Worm (Caenorhabditis elegans) whole organism, early embryonic: ENCODE measurements around the gene F10G2.1.

Experiments used
- B0310.2 ChIP-seq: sonication (generic microtip); optimal IDR thresholded peaks from 2 replicates; lab custom pipeline; 2016; ENCODE audit warnings: mild to moderate bottlenecking, missing genetic modification characterization, missing compliant biosample characterization
- F13C5.2 ChIP-seq: sonication (generic microtip); optimal IDR thresholded peaks from 2 replicates; lab custom pipeline; 2017; ENCODE audit warnings: mild to moderate bottlenecking, missing genetic modification characterization, inconsistent platforms, missing compliant biosample characterization
- aly-1 ChIP-seq: sonication (generic microtip); optimal IDR thresholded peaks from 2 replicates; lab custom pipeline; 2016; ENCODE audit warnings: missing genetic modification characterization, missing compliant biosample characterization
- ama-1 ChIP-seq: fragments of 150-350 bp; optimal IDR thresholded peaks from 2 replicates; lab custom pipeline; 2014
- ceh-13 ChIP-seq: fragments of 200-800 bp; sonication (Bioruptor generic); optimal IDR thresholded peaks from 2 replicates; lab custom pipeline; 2018; ENCODE audit warnings: mild to moderate bottlenecking, missing genetic modification characterization, missing compliant biosample characterization
- ceh-36 ChIP-seq: sonication (generic microtip); optimal IDR thresholded peaks from 2 replicates; lab custom pipeline; 2016; ENCODE audit warnings: missing genetic modification characterization, inconsistent platforms, missing compliant biosample characterization
- ets-7 ChIP-seq: sonication (generic microtip); optimal IDR thresholded peaks from 2 replicates; lab custom pipeline; 2016; ENCODE audit warnings: missing genotype, missing genetic modification characterization, missing compliant biosample characterization
- flt-1 ChIP-seq: fragments of 200-800 bp; sonication (Bioruptor generic); IDR thresholded peaks from 2 replicates; pipeline ENCODE4 v1.3.6; 2022; ENCODE audit warnings: missing genetic modification characterization, missing compliant biosample characterization
- hmbx-1 ChIP-seq: sonication (generic microtip); optimal IDR thresholded peaks from 2 replicates; lab custom pipeline; 2016; ENCODE audit warnings: mild to moderate bottlenecking, missing genetic modification characterization, missing compliant biosample characterization
- hmg-4 ChIP-seq: fragments of 200-800 bp; sonication (Bioruptor generic); optimal IDR thresholded peaks from 2 replicates; lab custom pipeline; 2018; ENCODE audit warnings: mild to moderate bottlenecking, missing genetic modification characterization, missing compliant biosample characterization
- hnd-1 ChIP-seq: sonication (generic microtip); optimal IDR thresholded peaks from 2 replicates; lab custom pipeline; 2016; ENCODE audit warnings: missing genetic modification characterization, missing compliant biosample characterization
- pes-1 ChIP-seq: fragments of 200-800 bp; sonication (Bioruptor generic); IDR thresholded peaks from 2 replicates; pipeline ENCODE4 v1.3.6; 2022; ENCODE audit warnings: missing genetic modification reagents, missing genetic modification characterization, missing compliant biosample characterization
- scrt-1 ChIP-seq: fragments of 200-800 bp; sonication (Bioruptor generic); IDR thresholded peaks from 2 replicates; pipeline ENCODE4 v1.3.6; 2022; ENCODE audit warnings: missing genetic modification characterization, missing compliant biosample characterization
- sea-1 ChIP-seq: fragments of 200-800 bp; sonication (Bioruptor generic); conservative IDR thresholded peaks from 2 replicates; pipeline ENCODE4 v1.3.6; 2022; ENCODE audit warnings: missing genetic modification characterization, missing compliant biosample characterization
- tbx-11 ChIP-seq: fragments of 200-800 bp; sonication (Bioruptor generic); IDR thresholded peaks from 2 replicates; pipeline ENCODE4 v1.3.6; 2022; ENCODE audit warnings: missing genetic modification characterization, missing compliant biosample characterization
- tbx-37 ChIP-seq: fragments of 200-800 bp; sonication (Bioruptor generic); conservative IDR thresholded peaks from 2 replicates; pipeline ENCODE4 v1.3.6; 2022; ENCODE audit warnings: missing genetic modification reagents, missing genetic modification characterization, missing compliant biosample characterization
- tra-4 ChIP-seq: sonication (generic microtip); optimal IDR thresholded peaks from 2 replicates; lab custom pipeline; 2017; ENCODE audit warnings: missing genetic modification characterization, missing compliant biosample characterization

The F10G2.1 gene

DNA sequence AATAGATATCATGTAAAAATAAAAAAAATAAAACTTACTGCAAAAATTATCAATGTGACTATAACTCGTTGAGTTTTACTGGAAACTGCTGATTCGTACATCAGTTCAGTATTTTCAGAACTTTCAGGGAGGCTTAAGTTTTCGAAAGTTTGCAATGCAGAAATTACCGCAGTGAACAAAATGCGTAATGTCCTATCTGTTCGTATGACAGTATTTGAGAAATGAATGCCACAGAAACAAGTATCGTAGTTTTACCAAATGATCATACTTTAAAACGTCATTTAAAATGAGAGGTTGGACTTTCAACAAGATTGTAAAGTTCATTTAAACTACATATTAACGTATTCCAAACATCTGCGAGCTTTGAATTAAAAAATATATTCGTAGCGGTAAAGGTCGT, 24.3 kb downstream of the F10G2.1 start, which contains the start of gene C03G6.21:
C03G6.21 (minus strand) TSS at position 101 of the 400 bp plus-strand sequence.
- TF ChIP-seq hmbx-1 (tag; lab: Kevin White, UChicago): no peak
- TF ChIP-seq hmg-4 (GFP tag; lab: Kevin White, UChicago): no peak
- TF ChIP-seq scrt-1 (GFP tag; lab: Robert Waterston, UW): no peak
- TF ChIP-seq tra-4: no peak
- TF ChIP-seq sea-1: no peak

DNA sequence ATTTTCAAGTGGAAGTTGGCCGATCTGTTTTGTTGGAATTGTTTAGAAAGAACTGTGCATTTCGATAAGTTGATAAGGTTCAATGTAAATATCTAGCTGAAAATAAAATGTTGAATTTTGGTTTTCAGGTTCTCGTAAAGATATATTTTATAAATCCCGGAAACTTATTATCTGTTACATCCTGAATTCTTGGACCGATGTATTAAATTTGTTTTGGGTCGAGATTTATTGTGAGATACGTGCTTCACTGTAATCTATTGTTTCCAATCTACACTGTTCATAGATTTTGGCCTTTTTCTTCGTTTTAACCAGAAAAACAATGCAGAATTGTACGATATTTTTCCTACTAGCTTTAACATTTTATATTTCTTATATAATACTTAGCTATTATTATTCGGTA, 24.8 kb downstream of the F10G2.1 start, which contains the start of gene C03G6.6:
C03G6.6 (plus strand) TSS at position 301 of the 400 bp plus-strand sequence.
- TF ChIP-seq ama-1 (lab: Kevin White, UChicago) (no peak), tra-4 (no peak), hnd-1 (tag; lab: Kevin White, UChicago) (no peak), sea-1 (no peak), hmg-4 (GFP tag; lab: Kevin White, UChicago) (no peak), ets-7 (tag; lab: Kevin White, UChicago) (no peak), tbx-37 (GFP tag; lab: Robert Waterston, UW) (no peak), F13C5.2 (no peak), ceh-13 (GFP tag; lab: Kevin White, UChicago) (no peak), scrt-1 (GFP tag; lab: Robert Waterston, UW) (no peak), flt-1 (GFP tag; lab: Robert Waterston, UW) (no peak), hmbx-1 (tag; lab: Kevin White, UChicago) (no peak)

DNA sequence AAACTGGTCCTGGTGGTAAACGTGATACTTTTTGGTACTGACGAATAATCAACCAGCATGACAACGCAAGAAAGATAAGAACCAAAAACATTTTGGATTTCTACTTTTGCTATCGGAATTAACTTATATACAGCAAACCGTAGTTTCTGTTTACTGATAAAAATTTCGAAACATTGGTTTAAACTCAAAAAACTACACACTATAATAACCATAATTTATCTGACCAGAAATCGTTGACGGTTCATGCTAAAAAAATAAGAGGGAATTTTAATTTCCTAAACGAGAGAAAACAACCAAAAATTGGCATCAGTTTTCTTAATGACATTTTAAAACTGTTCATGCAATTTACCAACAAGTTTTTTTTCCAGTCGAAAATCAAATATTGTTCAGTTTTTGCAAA, 29.3 kb downstream of the F10G2.1 start, which contains the start of gene cyp-35A1:
cyp-35A1 (minus strand) TSS at position 101 of the 400 bp plus-strand sequence.
- TF ChIP-seq sea-1: no peak
- TF ChIP-seq tra-4: no peak
- no peak for TF ChIP-seq hmg-4 (GFP tag; lab: Kevin White, UChicago)
- no peak for TF ChIP-seq hnd-1 (tag; lab: Kevin White, UChicago)
- no peak for TF ChIP-seq ama-1 (lab: Kevin White, UChicago)
- TF ChIP-seq B0310.2: no peak
- TF ChIP-seq tbx-11 (GFP tag; lab: Robert Waterston, UW): no peak
- TF ChIP-seq ceh-36 (tag; lab: Kevin White, UChicago): no peak
- TF ChIP-seq hmbx-1 (tag; lab: Kevin White, UChicago): no peak
- no peak for TF ChIP-seq pes-1 (GFP tag; lab: Robert Waterston, UW)
- no peak for TF ChIP-seq tbx-37 (GFP tag; lab: Robert Waterston, UW)
- no peak for TF ChIP-seq aly-1 (tag; lab: Kevin White, UChicago)
- TF ChIP-seq ceh-13 (GFP tag; lab: Kevin White, UChicago): no peak
- TF ChIP-seq flt-1 (GFP tag; lab: Robert Waterston, UW): no peak
- no peak for TF ChIP-seq F13C5.2
- TF ChIP-seq scrt-1 (GFP tag; lab: Robert Waterston, UW): no peak
- TF ChIP-seq ets-7 (tag; lab: Kevin White, UChicago): no peak

DNA sequence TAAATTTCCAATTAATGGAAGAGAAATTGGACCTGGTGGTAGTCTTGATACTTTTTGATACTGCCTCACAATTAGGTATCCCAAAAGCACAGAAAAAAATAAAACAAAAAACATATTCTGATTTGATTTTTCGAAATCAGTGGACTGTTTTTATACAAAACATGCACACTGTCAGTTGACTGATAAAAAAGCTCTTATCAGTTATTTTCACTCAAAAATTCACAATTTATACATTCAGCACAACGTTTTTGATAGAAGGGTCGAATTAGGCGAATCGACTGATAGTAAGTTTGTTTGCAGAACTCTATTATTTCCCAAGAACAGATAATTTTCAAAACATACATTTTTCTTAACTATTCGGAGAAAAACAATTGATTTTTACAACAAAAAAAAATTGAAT, 31.7 kb downstream of the F10G2.1 start, which contains the start of gene cyp-35A2:
cyp-35A2 (minus strand) TSS at position 124 of the 400 bp plus-strand sequence.
- TF ChIP-seq ceh-13 (GFP tag; lab: Kevin White, UChicago) (no peak), scrt-1 (GFP tag; lab: Robert Waterston, UW) (no peak), ama-1 (lab: Kevin White, UChicago) (no peak), ets-7 (tag; lab: Kevin White, UChicago) (no peak), sea-1 (no peak), ceh-36 (tag; lab: Kevin White, UChicago) (no peak), pes-1 (GFP tag; lab: Robert Waterston, UW) (no peak), tbx-11 (GFP tag; lab: Robert Waterston, UW) (no peak), aly-1 (tag; lab: Kevin White, UChicago) (no peak), hmg-4 (GFP tag; lab: Kevin White, UChicago) (no peak), flt-1 (GFP tag; lab: Robert Waterston, UW) (no peak), tra-4 (no peak), hnd-1 (tag; lab: Kevin White, UChicago) (no peak), hmbx-1 (tag; lab: Kevin White, UChicago) (no peak), B0310.2 (no peak)

DNA sequence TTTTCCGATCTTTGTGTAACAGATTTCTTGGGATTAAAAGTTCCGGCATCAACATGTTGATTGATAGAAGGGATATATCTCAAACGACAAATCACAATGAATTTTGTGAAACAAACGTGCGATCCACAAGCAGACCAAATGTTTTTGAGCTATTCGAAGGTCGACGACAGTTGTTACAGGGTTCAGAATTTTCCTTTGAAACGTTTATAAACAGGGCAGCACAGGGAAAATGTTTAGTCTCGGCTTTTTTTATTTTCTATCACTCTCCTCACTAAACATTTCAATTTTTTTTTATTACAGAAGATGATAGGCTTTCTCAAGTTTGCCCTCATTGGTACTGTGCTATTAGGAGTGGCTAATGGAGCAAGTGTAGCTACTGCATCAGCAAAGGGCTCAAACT, 32.6 kb downstream of the F10G2.1 start, which contains the start of gene exc-13:
exc-13 (plus strand) TSS at position 301 of the 400 bp plus-strand sequence.
- TF ChIP-seq B0310.2 (no peak), hmbx-1 (tag; lab: Kevin White, UChicago) (no peak), pes-1 (GFP tag; lab: Robert Waterston, UW) (no peak), sea-1 (no peak), ceh-13 (GFP tag; lab: Kevin White, UChicago) (no peak), tra-4 (no peak), hmg-4 (GFP tag; lab: Kevin White, UChicago) (no peak)

DNA sequence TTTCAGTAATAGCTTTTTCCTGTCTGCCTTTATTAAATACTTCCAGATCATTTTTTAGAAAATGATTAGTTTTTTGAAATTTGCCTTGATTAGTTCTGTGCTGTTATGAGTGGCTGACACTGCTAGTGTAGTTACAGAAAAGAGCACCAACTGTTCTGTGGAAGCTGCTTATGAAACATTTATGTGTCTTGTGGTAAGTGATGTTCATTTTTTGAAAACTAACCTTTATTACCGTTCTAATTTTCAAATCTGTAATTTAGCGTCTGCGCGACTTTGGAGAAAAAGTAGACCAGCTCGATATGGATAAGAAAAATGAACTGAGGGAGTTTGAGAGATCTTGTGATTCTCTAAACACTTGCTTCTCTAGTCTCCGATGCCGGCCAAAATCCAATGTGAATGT, 37.2 kb downstream of the F10G2.1 start, which contains the start of gene srj-14:
srj-14 (plus strand) TSS at position 131 of the 400 bp plus-strand sequence.
- TF ChIP-seq ceh-13 (GFP tag; lab: Kevin White, UChicago): no peak
- no peak for TF ChIP-seq B0310.2
- no peak for TF ChIP-seq sea-1
- no peak for TF ChIP-seq hmg-4 (GFP tag; lab: Kevin White, UChicago)
- TF ChIP-seq tbx-11 (GFP tag; lab: Robert Waterston, UW): no peak
- TF ChIP-seq hnd-1 (tag; lab: Kevin White, UChicago): no peak
- TF ChIP-seq ama-1 (lab: Kevin White, UChicago): no peak
- TF ChIP-seq aly-1 (tag; lab: Kevin White, UChicago): no peak
- no peak for TF ChIP-seq F13C5.2
- TF ChIP-seq flt-1 (GFP tag; lab: Robert Waterston, UW): no peak

DNA sequence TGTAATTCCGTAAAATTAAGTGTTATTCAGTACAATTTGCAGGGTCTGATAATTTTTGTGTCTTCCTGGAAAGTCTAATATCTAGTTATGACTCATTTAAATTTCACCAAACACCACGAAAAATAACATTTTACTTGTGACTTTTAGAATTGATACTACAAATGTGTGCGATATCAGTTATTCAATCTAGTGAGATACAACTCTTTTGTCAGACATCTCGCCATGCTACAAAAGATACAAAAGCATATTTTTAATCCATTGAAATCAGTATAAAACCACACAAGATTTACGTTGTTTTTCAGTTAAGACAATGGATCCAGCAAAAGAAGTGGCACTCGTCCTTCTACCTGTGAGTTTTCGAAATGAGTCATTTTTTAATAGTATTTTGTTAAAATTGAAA, 41.7 kb downstream of the F10G2.1 start, which contains the start of gene srx-56:
srx-56 (plus strand) TSS at position 301 of the 400 bp plus-strand sequence.
- TF ChIP-seq ets-7 (tag; lab: Kevin White, UChicago) (no peak), aly-1 (tag; lab: Kevin White, UChicago) (no peak), hmbx-1 (tag; lab: Kevin White, UChicago) (no peak), hnd-1 (tag; lab: Kevin White, UChicago) (no peak), tbx-11 (GFP tag; lab: Robert Waterston, UW) (no peak), scrt-1 (GFP tag; lab: Robert Waterston, UW) (no peak), ama-1 (lab: Kevin White, UChicago) (no peak), tra-4 (no peak), ceh-36 (tag; lab: Kevin White, UChicago) (no peak), sea-1 (no peak), F13C5.2 (no peak), pes-1 (GFP tag; lab: Robert Waterston, UW) (no peak), flt-1 (GFP tag; lab: Robert Waterston, UW) (no peak), tbx-37 (GFP tag; lab: Robert Waterston, UW) (no peak), hmg-4 (GFP tag; lab: Kevin White, UChicago) (no peak), ceh-13 (GFP tag; lab: Kevin White, UChicago) (no peak), B0310.2 (no peak)
